Worm (Caenorhabditis elegans): Measurements from ENCODE around the gene din-1.

DNA sequence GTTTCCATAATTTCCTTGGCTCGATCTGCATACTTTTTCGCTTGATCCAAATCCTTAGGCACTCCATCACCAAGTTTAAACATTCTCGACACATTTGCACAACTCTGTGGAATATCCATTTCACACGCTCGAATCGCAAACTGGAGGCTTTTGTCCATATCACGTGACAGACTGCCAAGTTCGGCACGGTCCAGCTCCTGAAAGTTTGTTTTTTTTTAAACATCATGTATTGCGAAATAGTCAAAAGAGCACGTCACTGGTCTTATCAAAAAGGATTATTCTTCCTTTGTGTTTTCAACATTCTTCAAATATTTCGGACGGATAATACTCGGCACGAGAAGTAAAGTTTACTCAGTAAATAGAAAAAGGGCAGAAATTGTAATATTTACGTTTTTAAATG, 15.8 kb upstream of the din-1 start:
- no peak for TF ChIP-seq ZK546.5 (tag; optimal IDR thresholded peaks at IDR 0.05)
- no peak for TF ChIP-seq R02D3.7 (tag; optimal IDR thresholded peaks at IDR 0.05)
- TF ChIP-seq aly-2 (tag; optimal IDR thresholded peaks at IDR 0.05): no peak
- no peak for TF ChIP-seq zag-1 (tag; optimal IDR thresholded peaks at IDR 0.05)
- no peak for TF ChIP-seq nhr-11 (tag; optimal IDR thresholded peaks at IDR 0.05)
- TF ChIP-seq F13H6.1 (tag; optimal IDR thresholded peaks at IDR 0.05): no peak
- TF ChIP-seq ceh-82 (tag; optimal IDR thresholded peaks at IDR 0.05): no peak
- no peak for TF ChIP-seq nhr-237 (tag; optimal IDR thresholded peaks at IDR 0.05)
- TF ChIP-seq unc-62 (GFP tag; optimal IDR thresholded peaks at IDR 0.05): no peak
- TF ChIP-seq ceh-16 (tag; optimal IDR thresholded peaks at IDR 0.05): no peak
- no peak for TF ChIP-seq lsy-2 (tag; optimal IDR thresholded peaks at IDR 0.05)
- TF ChIP-seq ztf-4 (tag; optimal IDR thresholded peaks at IDR 0.05): no peak
